Worm (Caenorhabditis elegans) whole organism, L1 larva: Measurements from ENCODE around the gene srh-300.

ENCODE experiments used
- lsy-2 ChIP-seq, 2 experiments: fragments of 150-350 bp; optimal IDR thresholded peaks; 2 replicates each; lab custom pipeline; 2014; ENCODE audit warnings: missing biosample characterization in 2 of 2, missing genetic modification characterization in 2 of 2
- nhr-12 ChIP-seq: sonication (generic microtip); optimal IDR thresholded peaks from 2 replicates; lab custom pipeline; 2017; ENCODE audit warnings: missing biosample characterization, missing genetic modification characterization
- pqm-1 ChIP-seq: sonication (generic microtip); optimal IDR thresholded peaks from 3 replicates; lab custom pipeline; 2017; ENCODE audit warnings: missing biosample characterization, missing genetic modification characterization
- tbx-2 ChIP-seq: sonication (generic microtip); optimal IDR thresholded peaks from 2 replicates; lab custom pipeline; 2016; ENCODE audit warnings: missing genetic modification characterization, missing compliant biosample characterization

- TF ChIP-seq nhr-12 (tag; lab: Kevin White, UChicago) = no peak
- no peak for TF ChIP-seq tbx-2 (tag; lab: Kevin White, UChicago)
- no peak for TF ChIP-seq pqm-1
- TF ChIP-seq lsy-2 (tag; optimal IDR thresholded peaks at IDR 0.05; lab: Kevin White, UChicago) = no peak
Observed at ce11 chrV:17859065-17859464, 37.2 kb downstream of the srh-300 start.
